Worm (Caenorhabditis elegans) whole organism, late embryonic: ENCODE results near the gene Y54F10AM.11.

Experiments used
- Y22D7AL.16 ChIP-seq: sonication (generic microtip); optimal IDR thresholded peaks from 2 replicates; lab custom pipeline; 2016; ENCODE audit warnings: missing genetic modification characterization, missing compliant biosample characterization
- ceh-34 ChIP-seq: sonication (generic microtip); optimal IDR thresholded peaks from 2 replicates; lab custom pipeline; 2016; ENCODE audit warnings: mild to moderate bottlenecking, missing genetic modification characterization, missing compliant biosample characterization
- ceh-6 ChIP-seq: fragments of 200-800 bp; sonication (Bioruptor generic); optimal IDR thresholded peaks from 2 replicates; lab custom pipeline; 2018; ENCODE audit warnings: mild to moderate bottlenecking, missing genetic modification characterization, missing compliant biosample characterization
- dve-1 ChIP-seq: sonication (generic microtip); optimal IDR thresholded peaks from 2 replicates; lab custom pipeline; 2017; ENCODE audit warnings: antibody characterized with exemption, mild to moderate bottlenecking, missing genetic modification characterization, missing compliant biosample characterization
- fkh-10 ChIP-seq: fragments of 150-350 bp; optimal IDR thresholded peaks from 2 replicates; lab custom pipeline; 2014; ENCODE audit warnings: missing biosample characterization, missing genetic modification reagents, missing genetic modification characterization
- gmeb-2 ChIP-seq: sonication (generic microtip); optimal IDR thresholded peaks from 2 replicates; lab custom pipeline; 2016; ENCODE audit warnings: missing genetic modification characterization, inconsistent platforms, missing compliant biosample characterization
- hlh-15 ChIP-seq: sonication (generic microtip); optimal IDR thresholded peaks from 2 replicates; lab custom pipeline; 2016; ENCODE audit warnings: missing genetic modification characterization, missing compliant biosample characterization
- nhr-11 ChIP-seq: fragments of 150-350 bp; optimal IDR thresholded peaks from 2 replicates; lab custom pipeline; 2014; ENCODE audit warnings: missing biosample characterization, missing genetic modification characterization
- pax-1 ChIP-seq: fragments of 150-350 bp; optimal IDR thresholded peaks from 2 replicates; lab custom pipeline; 2014; ENCODE audit warnings: missing biosample characterization, missing genetic modification characterization
- pha-4 ChIP-seq: fragments of 150-350 bp; optimal IDR thresholded peaks from 2 replicates; lab custom pipeline; 2018; ENCODE audit warnings: missing biosample characterization, missing genetic modification reagents, missing genetic modification characterization
- pros-1 ChIP-seq: fragments of 150-350 bp; optimal IDR thresholded peaks from 2 replicates; lab custom pipeline; 2014; ENCODE audit warnings: missing biosample characterization, missing genetic modification reagents, missing genetic modification characterization
- unc-3 ChIP-seq, 2 experiments: fragments of 200-800 bp in 1 of 2; sonication (Bioruptor generic) in 1 of 2; sonication (generic microtip) in 1 of 2; conservative IDR thresholded peaks in 1 of 2; optimal IDR thresholded peaks in 1 of 2; 2 replicates each; pipeline versions ENCODE4 v1.3.6 to Lab custom; 2016 to 2022; ENCODE audit warnings: missing compliant biosample characterization in 2 of 2, missing genetic modification characterization in 2 of 2, missing genetic modification reagents in 1 of 2
- unc-86 ChIP-seq: sonication (generic microtip); optimal IDR thresholded peaks from 2 replicates; lab custom pipeline; 2016; ENCODE audit warnings: missing genetic modification characterization, missing compliant biosample characterization

Y54F10AM.11 gene

DNA sequence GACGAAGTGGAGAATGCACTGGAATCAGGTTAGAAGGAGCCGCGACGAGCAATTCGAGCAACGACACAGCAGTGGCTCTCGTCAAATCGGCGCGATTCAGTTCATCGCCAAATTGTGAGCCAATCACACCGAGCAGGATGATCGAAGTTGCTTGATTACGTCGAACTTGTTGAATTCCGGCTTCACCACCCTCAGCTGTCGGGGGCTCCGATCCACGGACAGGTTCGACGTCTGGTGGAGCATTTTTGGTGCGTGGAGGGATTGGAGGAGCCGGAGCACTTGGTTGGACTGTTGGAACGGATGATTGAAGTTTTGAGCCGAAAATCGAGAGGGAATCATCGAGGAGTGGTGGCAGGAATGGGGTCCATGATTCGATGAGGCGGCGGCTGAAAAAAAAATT lies 48.3 kb downstream of the Y54F10AM.11 start:
- TF ChIP-seq nhr-11 (no peak), unc-86 (tag; lab: Kevin White, UChicago) (no peak), pax-1 (no peak), pros-1 (tag; lab: Kevin White, UChicago) (no peak), hlh-15 (tag; lab: Kevin White, UChicago) (no peak), fkh-10 (GFP tag; lab: Kevin White, UChicago) (no peak), unc-3 (GFP tag; conservative IDR thresholded peaks at IDR 0.05; lab: Robert Waterston, UW) (no peak), unc-3 (tag; optimal IDR thresholded peaks at IDR 0.05; lab: Kevin White, UChicago) (no peak), ceh-6 (GFP tag; lab: Kevin White, UChicago) (no peak), gmeb-2 (no peak), ceh-34 (tag; lab: Kevin White, UChicago) (no peak), Y22D7AL.16 (tag; lab: Kevin White, UChicago) (no peak), pha-4 (tag; lab: Kevin White, UChicago) (no peak), dve-1 (tag; lab: Kevin White, UChicago) (no peak)
- TF ChIP-seq, all 69 proteins: peak for 0
